Worm (Caenorhabditis elegans): ENCODE data around the gene H40L08.7.

The H40L08.7 gene

DNA sequence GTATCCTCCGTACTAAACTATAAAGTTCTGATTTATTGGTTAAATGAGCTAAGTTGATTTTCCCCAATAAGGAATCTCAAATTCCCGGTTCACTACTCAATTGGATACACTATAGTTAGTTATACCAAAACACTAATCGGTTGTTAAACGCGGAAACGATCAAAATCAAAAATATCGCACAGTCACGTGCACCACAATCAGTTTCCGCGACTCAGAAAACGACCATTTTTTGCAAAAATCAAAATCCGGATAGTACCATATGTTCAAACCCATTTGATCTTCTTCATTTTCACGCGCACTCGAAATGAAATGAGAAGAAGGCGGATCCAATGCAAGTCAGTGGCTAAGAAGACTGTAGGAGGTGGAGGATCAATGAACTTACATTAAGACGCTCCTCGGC lies 3.9 kb upstream of the H40L08.7 start:
- TF ChIP-seq ref-1 (GFP tag; conservative IDR thresholded peaks at IDR 0.05) = no peak
- no peak for TF ChIP-seq klf-2 (GFP tag; conservative IDR thresholded peaks at IDR 0.05)
- no peak for TF ChIP-seq ztf-29 (GFP tag; IDR thresholded peaks at IDR 0.05)
- no peak for TF ChIP-seq ztf-23 (GFP tag; IDR thresholded peaks at IDR 0.05)
- no peak for TF ChIP-seq cog-1 (tag; optimal IDR thresholded peaks at IDR 0.05)
- TF ChIP-seq flt-1 (GFP tag; IDR thresholded peaks at IDR 0.05) = no peak
- TF ChIP-seq tab-1 (GFP tag; IDR thresholded peaks at IDR 0.05) = no peak
- TF ChIP-seq med-1 (GFP tag; optimal IDR thresholded peaks at IDR 0.05; ENCODE audit: insufficient read depth) = no peak
- no peak for TF ChIP-seq T22C8.4 (GFP tag; IDR thresholded peaks at IDR 0.05)

- TF ChIP-seq tab-1 (GFP tag; IDR thresholded peaks at IDR 0.05) = no peak
- TF ChIP-seq ref-1 (GFP tag; conservative IDR thresholded peaks at IDR 0.05) = no peak
- TF ChIP-seq med-1 (GFP tag; optimal IDR thresholded peaks at IDR 0.05; ENCODE audit: insufficient read depth) = no peak
- TF ChIP-seq flt-1 (GFP tag; IDR thresholded peaks at IDR 0.05) = no peak
- TF ChIP-seq cog-1 (tag; optimal IDR thresholded peaks at IDR 0.05) = no peak
- TF ChIP-seq klf-2 (GFP tag; conservative IDR thresholded peaks at IDR 0.05) = no peak
- TF ChIP-seq ztf-29 (GFP tag; IDR thresholded peaks at IDR 0.05) = no peak
- TF ChIP-seq T22C8.4 (GFP tag; IDR thresholded peaks at IDR 0.05) = no peak
- no peak for TF ChIP-seq ztf-23 (GFP tag; IDR thresholded peaks at IDR 0.05)
Measured at ce11 chrX:15079406-15079805, 1.9 kb upstream of the H40L08.7 start.

DNA sequence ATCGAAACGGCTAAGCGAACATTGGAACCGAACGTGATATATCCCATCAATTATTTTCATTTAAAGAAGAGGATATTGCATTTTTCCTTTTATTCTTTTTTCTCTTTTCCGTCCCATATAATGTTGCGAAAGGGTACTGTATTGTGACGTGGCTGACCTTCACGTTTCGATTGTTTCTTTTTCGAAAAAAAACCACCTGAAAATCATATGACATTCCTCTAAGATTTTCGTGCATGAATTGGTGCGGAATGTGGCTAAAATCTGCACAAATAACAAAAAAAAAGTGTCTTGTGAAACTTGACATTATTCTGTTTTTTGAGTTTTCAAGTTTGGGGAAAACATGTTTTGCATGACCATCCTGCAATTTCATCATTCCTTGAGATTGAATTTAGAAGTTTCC lies 732 bp upstream of the H40L08.7 start:
- TF ChIP-seq klf-2 (GFP tag; conservative IDR thresholded peaks at IDR 0.05) (no peak), ztf-23 (GFP tag; IDR thresholded peaks at IDR 0.05) (no peak), med-1 (GFP tag; optimal IDR thresholded peaks at IDR 0.05; ENCODE audit: insufficient read depth) (no peak), tab-1 (GFP tag; IDR thresholded peaks at IDR 0.05) (no peak), T22C8.4 (GFP tag; IDR thresholded peaks at IDR 0.05) (no peak)

ce11 chrX:15076909-15077308 lies 635 bp downstream of the H40L08.7 start:
- TF ChIP-seq ztf-23 (GFP tag; IDR thresholded peaks at IDR 0.05) (no peak), klf-2 (GFP tag; conservative IDR thresholded peaks at IDR 0.05) (no peak), T22C8.4 (GFP tag; IDR thresholded peaks at IDR 0.05) (no peak), ref-1 (GFP tag; conservative IDR thresholded peaks at IDR 0.05) (no peak), ztf-29 (GFP tag; IDR thresholded peaks at IDR 0.05) (no peak), cog-1 (tag; optimal IDR thresholded peaks at IDR 0.05) (no peak), tab-1 (GFP tag; IDR thresholded peaks at IDR 0.05) (no peak), flt-1 (GFP tag; IDR thresholded peaks at IDR 0.05) (no peak), med-1 (GFP tag; optimal IDR thresholded peaks at IDR 0.05; ENCODE audit: insufficient read depth) (no peak)

DNA sequence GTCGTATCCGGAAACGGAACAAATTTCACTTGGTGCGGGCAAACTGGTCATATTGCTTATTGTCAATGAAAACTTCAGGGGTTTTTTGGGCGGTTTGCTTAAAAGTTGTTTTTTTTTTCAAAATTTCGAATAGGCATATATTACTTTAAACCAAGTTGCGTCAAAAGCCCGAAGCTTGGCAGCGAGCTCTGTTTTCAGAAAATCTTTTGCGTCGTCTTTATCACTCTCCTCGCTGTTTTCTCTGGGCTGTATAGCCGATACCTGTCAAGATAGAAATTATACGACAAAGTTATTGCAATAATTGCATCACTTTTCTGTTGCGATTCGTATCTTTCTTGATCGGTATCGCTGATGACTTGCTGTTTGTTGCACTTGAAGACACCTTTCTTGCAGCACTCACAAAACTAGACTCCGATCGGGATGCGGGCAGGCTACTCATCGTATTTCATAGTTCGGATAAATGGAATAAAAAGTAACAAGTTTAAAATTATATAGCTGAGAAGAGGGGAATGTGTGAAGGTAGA lies 1.4 kb downstream of the H40L08.7 start, which contains the start of the genes H40L08.3 and H40L08.9:
TSS of gene H40L08.3 (minus strand) at position 51 of the 524 bp plus-strand sequence.
TSS of gene H40L08.9 (minus strand) at position 439 of the 524 bp plus-strand sequence.
- TF ChIP-seq tab-1 (GFP tag; IDR thresholded peaks at IDR 0.05) = no peak
- TF ChIP-seq ztf-23 (GFP tag; IDR thresholded peaks at IDR 0.05) = no peak
- no peak for TF ChIP-seq klf-2 (GFP tag; conservative IDR thresholded peaks at IDR 0.05)
- no peak for TF ChIP-seq cog-1 (tag; optimal IDR thresholded peaks at IDR 0.05)
- no peak for TF ChIP-seq ref-1 (GFP tag; conservative IDR thresholded peaks at IDR 0.05)
- TF ChIP-seq flt-1 (GFP tag; IDR thresholded peaks at IDR 0.05) = no peak

ce11 chrX:15075170-15075569 lies 2.4 kb downstream of the H40L08.7 start:
- TF ChIP-seq T22C8.4 (GFP tag; IDR thresholded peaks at IDR 0.05) = no peak
- no peak for TF ChIP-seq ztf-23 (GFP tag; IDR thresholded peaks at IDR 0.05)
- no peak for TF ChIP-seq klf-2 (GFP tag; conservative IDR thresholded peaks at IDR 0.05)

- no peak for TF ChIP-seq cog-1 (tag; optimal IDR thresholded peaks at IDR 0.05)
- no peak for TF ChIP-seq klf-2 (GFP tag; conservative IDR thresholded peaks at IDR 0.05)
- TF ChIP-seq ztf-29 (GFP tag; IDR thresholded peaks at IDR 0.05) = no peak
- no peak for TF ChIP-seq ref-1 (GFP tag; conservative IDR thresholded peaks at IDR 0.05)
- TF ChIP-seq med-1 (GFP tag; optimal IDR thresholded peaks at IDR 0.05; ENCODE audit: insufficient read depth) = no peak
- TF ChIP-seq T22C8.4 (GFP tag; IDR thresholded peaks at IDR 0.05) = no peak
- TF ChIP-seq tab-1 (GFP tag; IDR thresholded peaks at IDR 0.05) = no peak
- no peak for TF ChIP-seq flt-1 (GFP tag; IDR thresholded peaks at IDR 0.05)
- no peak for TF ChIP-seq ztf-23 (GFP tag; IDR thresholded peaks at IDR 0.05)
Measured at ce11 chrX:15073479-15073878, 4.1 kb downstream of the H40L08.7 start.

ce11 chrX:15072877-15073276 lies 4.7 kb downstream of the H40L08.7 start:
- TF ChIP-seq flt-1 (GFP tag; IDR thresholded peaks at IDR 0.05) (no peak), cog-1 (tag; optimal IDR thresholded peaks at IDR 0.05) (no peak), T22C8.4 (GFP tag; IDR thresholded peaks at IDR 0.05) (no peak), ref-1 (GFP tag; conservative IDR thresholded peaks at IDR 0.05) (no peak), tab-1 (GFP tag; IDR thresholded peaks at IDR 0.05) (no peak), ztf-29 (GFP tag; IDR thresholded peaks at IDR 0.05) (no peak), med-1 (GFP tag; optimal IDR thresholded peaks at IDR 0.05; ENCODE audit: insufficient read depth) (no peak), ztf-23 (GFP tag; IDR thresholded peaks at IDR 0.05) (no peak), klf-2 (GFP tag; conservative IDR thresholded peaks at IDR 0.05) (no peak)

- TF ChIP-seq flt-1 (GFP tag; IDR thresholded peaks at IDR 0.05) (no peak), ztf-23 (GFP tag; IDR thresholded peaks at IDR 0.05) (no peak), med-1 (GFP tag; optimal IDR thresholded peaks at IDR 0.05; ENCODE audit: insufficient read depth) (no peak), ref-1 (GFP tag; conservative IDR thresholded peaks at IDR 0.05) (no peak), tab-1 (GFP tag; IDR thresholded peaks at IDR 0.05) (no peak), ztf-29 (GFP tag; IDR thresholded peaks at IDR 0.05) (no peak), klf-2 (GFP tag; conservative IDR thresholded peaks at IDR 0.05) (no peak), T22C8.4 (GFP tag; IDR thresholded peaks at IDR 0.05) (no peak), cog-1 (tag; optimal IDR thresholded peaks at IDR 0.05) (no peak)
Measured at ce11 chrX:15070137-15070536, 7.4 kb downstream of the H40L08.7 start.

DNA sequence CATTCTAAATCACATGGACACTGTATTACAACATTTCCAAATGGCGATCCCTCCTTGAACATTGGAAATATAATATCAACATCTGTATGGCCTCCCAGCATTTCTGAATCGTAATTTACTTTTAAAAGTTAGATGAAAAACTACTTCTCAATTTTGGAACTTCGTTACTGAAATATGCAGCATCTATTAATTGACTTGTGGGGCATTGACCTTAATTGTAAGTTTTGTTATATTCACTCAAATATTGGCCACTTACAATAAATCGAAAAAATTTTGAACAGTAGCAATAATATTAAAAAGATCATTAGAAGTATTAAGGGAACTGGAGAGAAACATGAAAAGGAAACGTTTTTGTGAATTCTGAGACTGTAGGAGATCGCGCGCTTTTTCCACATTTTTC lies 8.3 kb downstream of the H40L08.7 start, which contains the start of gene mam-6:
TSS of gene mam-6 (minus strand) at position 101 of the 400 bp plus-strand sequence.
- no peak for TF ChIP-seq T22C8.4 (GFP tag; IDR thresholded peaks at IDR 0.05)
- no peak for TF ChIP-seq tab-1 (GFP tag; IDR thresholded peaks at IDR 0.05)
- no peak for TF ChIP-seq flt-1 (GFP tag; IDR thresholded peaks at IDR 0.05)
- no peak for TF ChIP-seq ref-1 (GFP tag; conservative IDR thresholded peaks at IDR 0.05)
- TF ChIP-seq klf-2 (GFP tag; conservative IDR thresholded peaks at IDR 0.05) = no peak
- no peak for TF ChIP-seq cog-1 (tag; optimal IDR thresholded peaks at IDR 0.05)
- TF ChIP-seq ztf-23 (GFP tag; IDR thresholded peaks at IDR 0.05) = no peak
- no peak for TF ChIP-seq med-1 (GFP tag; optimal IDR thresholded peaks at IDR 0.05; ENCODE audit: insufficient read depth)
- TF ChIP-seq ztf-29 (GFP tag; IDR thresholded peaks at IDR 0.05) = no peak

Data from whole organism, midembryonic.